Worm (Caenorhabditis elegans) whole organism, L2 larva: Measurements from ENCODE around the gene F09C6.3.

ENCODE experiments used
- R02D3.7 ChIP-seq: fragments of 150-350 bp; optimal IDR thresholded peaks from 2 replicates; lab custom pipeline; 2014; ENCODE audit warnings: missing biosample characterization, missing genetic modification characterization
- aly-2 ChIP-seq: fragments of 150-350 bp; optimal IDR thresholded peaks from 2 replicates; lab custom pipeline; 2014; ENCODE audit warnings: missing biosample characterization, missing genetic modification characterization
- crh-2 ChIP-seq: sonication (generic microtip); optimal IDR thresholded peaks from 2 replicates; lab custom pipeline; 2017; ENCODE audit warnings: missing biosample characterization, missing genetic modification characterization
- elt-3 ChIP-seq: sonication (generic microtip); optimal IDR thresholded peaks from 2 replicates; lab custom pipeline; 2017; ENCODE audit warnings: missing biosample characterization, missing genetic modification characterization
- lin-11 ChIP-seq: fragments of 150-350 bp; sonication (generic microtip); optimal IDR thresholded peaks from 2 replicates; lab custom pipeline; 2014; ENCODE audit warnings: missing biosample characterization, missing genetic modification characterization, inconsistent platforms, mixed read lengths
- lin-39 ChIP-seq: fragments of 150-350 bp; optimal IDR thresholded peaks from 2 replicates; lab custom pipeline; 2014; ENCODE audit warnings: missing biosample characterization, missing genetic modification reagents, missing genetic modification characterization
- nhr-11 ChIP-seq: fragments of 150-350 bp; optimal IDR thresholded peaks from 2 replicates; lab custom pipeline; 2014; ENCODE audit warnings: missing biosample characterization, missing genetic modification characterization
- nhr-129 ChIP-seq: fragments of 150-350 bp; optimal IDR thresholded peaks from 2 replicates; lab custom pipeline; 2014; ENCODE audit warnings: missing biosample characterization, missing genetic modification characterization
- nhr-237 ChIP-seq: fragments of 150-350 bp; optimal IDR thresholded peaks from 2 replicates; lab custom pipeline; 2014; ENCODE audit warnings: missing biosample characterization, missing genetic modification characterization
- nhr-77 ChIP-seq: fragments of 150-350 bp; optimal IDR thresholded peaks from 2 replicates; lab custom pipeline; 2014; ENCODE audit warnings: missing biosample characterization, missing genetic modification characterization
- peb-1 ChIP-seq: fragments of 150-350 bp; optimal IDR thresholded peaks from 2 replicates; lab custom pipeline; 2014; ENCODE audit warnings: missing biosample characterization, missing genetic modification characterization
- skn-1 ChIP-seq: sonication (generic microtip); optimal IDR thresholded peaks from 2 replicates; lab custom pipeline; 2017; ENCODE audit warnings: missing biosample characterization, missing genetic modification characterization
- unc-39 ChIP-seq: fragments of 150-350 bp; optimal IDR thresholded peaks from 2 replicates; lab custom pipeline; 2014; ENCODE audit warnings: missing biosample characterization, missing genetic modification characterization
- ztf-4 ChIP-seq: fragments of 150-350 bp; optimal IDR thresholded peaks from 2 replicates; lab custom pipeline; 2014; ENCODE audit warnings: missing biosample characterization, missing genetic modification characterization

- TF ChIP-seq skn-1 (tag; lab: Kevin White, UChicago) (no peak), elt-3 (tag; lab: Kevin White, UChicago) (no peak), lin-39 (tag; lab: Kevin White, UChicago) (no peak), ztf-4 (tag; lab: Kevin White, UChicago) (no peak), nhr-11 (tag; lab: Kevin White, UChicago) (no peak), unc-39 (no peak), aly-2 (tag; lab: Kevin White, UChicago) (no peak), nhr-129 (no peak), nhr-237 (tag; lab: Kevin White, UChicago) (no peak), nhr-77 (no peak), lin-11 (tag; lab: Kevin White, UChicago) (no peak), crh-2 (tag; lab: Kevin White, UChicago) (no peak), peb-1 (tag; lab: Kevin White, UChicago) (no peak), R02D3.7 (tag; lab: Kevin White, UChicago) (no peak)
These were observed 47.1 kb downstream of the F09C6.3 start, which contains the start of gene phy-3 for ce11 chrV:16832865-16833264.
